Worm (Caenorhabditis elegans) whole organism, L4 larva: Measurements from ENCODE around the gene srh-20.

Experiments
- Y105C5A.15 ChIP-seq: fragments of 200-800 bp; sonication (Bioruptor generic); IDR thresholded peaks from 2 replicates; pipeline ENCODE4 v1.3.6; 2022; ENCODE audit warnings: missing genetic modification characterization, missing compliant biosample characterization
- ZK337.2 ChIP-seq: fragments of 200-800 bp; sonication (Bioruptor generic); IDR thresholded peaks from 2 replicates; pipeline ENCODE4 v1.3.6; 2022; ENCODE audit warnings: missing genetic modification reagents, missing genetic modification characterization, missing compliant biosample characterization
- ctbp-1 ChIP-seq: fragments of 200-800 bp; sonication (Bioruptor generic); IDR thresholded peaks from 2 replicates; pipeline ENCODE4 v1.3.6; 2022; ENCODE audit warnings: missing genetic modification reagents, missing genetic modification characterization, missing compliant biosample characterization
- daf-12 ChIP-seq: fragments of 150-350 bp; optimal IDR thresholded peaks from 2 replicates; lab custom pipeline; 2014; ENCODE audit warnings: missing biosample characterization, missing genetic modification reagents, missing genetic modification characterization
- duxl-1 ChIP-seq: sonication (generic microtip); optimal IDR thresholded peaks from 2 replicates; lab custom pipeline; 2016; ENCODE audit warnings: mild to moderate bottlenecking, missing genetic modification characterization, moderate library complexity, missing compliant biosample characterization; ENCODE audit not compliant: poor library complexity
- dve-1 ChIP-seq: sonication (generic microtip); optimal IDR thresholded peaks from 2 replicates; lab custom pipeline; 2017; ENCODE audit warnings: antibody characterized with exemption, mild to moderate bottlenecking, missing genetic modification characterization, missing compliant biosample characterization; ENCODE audit not compliant: insufficient read depth
- nhr-237 ChIP-seq: sonication (generic microtip); optimal IDR thresholded peaks from 2 replicates; lab custom pipeline; 2017; ENCODE audit warnings: missing biosample characterization, missing genetic modification characterization
- php-3 ChIP-seq: fragments of 200-800 bp; sonication (Bioruptor generic); IDR thresholded peaks from 2 replicates; pipeline ENCODE4 v1.3.6; 2022; ENCODE audit warnings: missing genetic modification reagents, missing genetic modification characterization, missing compliant biosample characterization
- pqm-1 ChIP-seq: sonication (generic microtip); optimal IDR thresholded peaks from 2 replicates; lab custom pipeline; 2017; ENCODE audit warnings: missing biosample characterization, missing genetic modification characterization
- spr-1 ChIP-seq: sonication (generic microtip); optimal IDR thresholded peaks from 2 replicates; lab custom pipeline; 2016; ENCODE audit warnings: mild to moderate bottlenecking, missing genetic modification characterization, missing compliant biosample characterization

DNA sequence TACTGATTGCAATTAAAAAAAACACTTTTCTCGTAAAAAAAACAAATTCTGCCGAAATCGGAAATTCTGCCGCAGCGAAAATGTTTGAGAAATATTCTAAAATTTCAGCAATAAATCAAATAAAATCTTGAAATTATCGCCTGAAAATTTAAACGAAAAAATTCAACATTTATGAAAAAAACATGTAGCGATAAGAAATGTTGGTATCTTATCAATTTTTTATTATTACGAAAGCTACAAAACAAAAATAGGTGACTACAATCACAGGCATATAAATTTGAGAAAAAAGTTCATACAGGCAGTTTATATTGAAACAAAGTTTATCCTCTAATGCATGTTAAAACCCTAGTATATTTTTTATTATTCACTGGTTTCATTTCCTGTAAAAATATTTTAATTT lies 18.8 kb upstream of the srh-20 start, which contains the start of gene ugt-14:
- TF ChIP-seq duxl-1 (tag; lab: Kevin White, UChicago) (no peak), dve-1 (no peak), php-3 (GFP tag; lab: Robert Waterston, UW) (no peak), ZK337.2 (GFP tag; lab: Robert Waterston, UW) (no peak), nhr-237 (tag; lab: Kevin White, UChicago) (no peak), daf-12 (no peak), pqm-1 (tag; lab: Kevin White, UChicago) (no peak), Y105C5A.15 (no peak), spr-1 (tag; lab: Kevin White, UChicago) (no peak), ctbp-1 (GFP tag; lab: Robert Waterston, UW) (no peak)
